Fruit fly (Drosophila melanogaster) whole organism, embryonic: ENCODE results near the gene CG15717.

ENCODE experiments used
- Asciz ChIP-seq: fragments of 200-800 bp; sonication (Bioruptor generic); optimal IDR thresholded peaks from 2 replicates; lab custom pipeline; 2017; ENCODE audit warnings: missing biosample characterization, mild to moderate bottlenecking, missing genetic modification characterization, missing genetic modification reagents
- Atf-2 ChIP-seq: fragments of 200-800 bp; sonication (Bioruptor generic); optimal IDR thresholded peaks from 2 replicates; lab custom pipeline; 2016; ENCODE audit warnings: missing biosample characterization, missing genetic modification characterization
- Bteb2 ChIP-seq: fragments of 200-800 bp; sonication (Bioruptor generic); optimal IDR thresholded peaks from 2 replicates; lab custom pipeline; 2016; ENCODE audit warnings: missing biosample characterization, missing genetic modification characterization
- C15 ChIP-seq: fragments of 200-800 bp; sonication (Bioruptor generic); IDR thresholded peaks from 3 replicates; pipeline ENCODE4 v1.3.6; 2022; ENCODE audit warnings: missing biosample characterization, missing genetic modification characterization
- CG10274 ChIP-seq: fragments of 200-800 bp; sonication (Bioruptor generic); optimal IDR thresholded peaks from 3 replicates; lab custom pipeline; 2017; ENCODE audit warnings: missing biosample characterization, mild to moderate bottlenecking, missing genetic modification characterization
- CG13296 ChIP-seq: fragments of 200-800 bp; sonication (Bioruptor generic); optimal IDR thresholded peaks from 3 replicates; lab custom pipeline; 2018; ENCODE audit warnings: missing biosample characterization, mild to moderate bottlenecking, missing genetic modification characterization
- CG1603 ChIP-seq: fragments of 200-800 bp; sonication (Bioruptor generic); optimal IDR thresholded peaks from 2 replicates; lab custom pipeline; 2019; ENCODE audit warnings: missing biosample characterization, mild to moderate bottlenecking, missing genetic modification characterization, moderate library complexity
- CG1647 ChIP-seq: fragments of 200-800 bp; sonication (Bioruptor generic); optimal IDR thresholded peaks from 3 replicates; lab custom pipeline; 2016; ENCODE audit warnings: missing biosample characterization, missing genetic modification characterization
- CG16779 ChIP-seq: fragments of 200-800 bp; sonication (Bioruptor generic); IDR thresholded peaks from 2 replicates; pipeline ENCODE4 v1.3.6; 2022; ENCODE audit warnings: missing biosample characterization, missing genetic modification characterization
- CG17385 ChIP-seq: fragments of 200-800 bp; sonication (Bioruptor generic); optimal IDR thresholded peaks from 3 replicates; lab custom pipeline; 2018; ENCODE audit warnings: missing biosample characterization, mild to moderate bottlenecking, missing genetic modification characterization
- CG2120 ChIP-seq: fragments of 200-800 bp; sonication (Bioruptor generic); optimal IDR thresholded peaks from 3 replicates; lab custom pipeline; 2016; ENCODE audit warnings: missing biosample characterization, missing genetic modification characterization
- CG30431 ChIP-seq: fragments of 200-800 bp; sonication (Bioruptor generic); optimal IDR thresholded peaks from 2 replicates; lab custom pipeline; 2017; ENCODE audit warnings: missing biosample characterization, missing genetic modification characterization
- CG4424 ChIP-seq: fragments of 200-800 bp; sonication (Bioruptor generic); optimal IDR thresholded peaks from 3 replicates; lab custom pipeline; 2016; ENCODE audit warnings: missing biosample characterization, missing genetic modification characterization
- CG8924 ChIP-seq: fragments of 200-800 bp; optimal IDR thresholded peaks from 3 replicates; lab custom pipeline; 2019; ENCODE audit warnings: missing biosample characterization, mild to moderate bottlenecking, missing genetic modification characterization, moderate library complexity
- CG9817 ChIP-seq: fragments of 200-800 bp; sonication (Bioruptor generic); optimal IDR thresholded peaks from 2 replicates; lab custom pipeline; 2018; ENCODE audit warnings: missing biosample characterization, mild to moderate bottlenecking, missing genetic modification characterization, moderate library complexity
- Deaf1 ChIP-seq: fragments of 200-800 bp; optimal IDR thresholded peaks from 3 replicates; lab custom pipeline; 2019; ENCODE audit warnings: missing biosample characterization, mild to moderate bottlenecking, missing genetic modification characterization, moderate library complexity
- E2f2 ChIP-seq: fragments of 200-800 bp; sonication (Bioruptor generic); IDR thresholded peaks from 2 replicates; pipeline ENCODE4 v1.3.6; 2022; ENCODE audit warnings: missing biosample characterization, missing genetic modification characterization
- Hey ChIP-seq: fragments of 200-800 bp; sonication (Bioruptor generic); optimal IDR thresholded peaks from 3 replicates; lab custom pipeline; 2018; ENCODE audit warnings: missing biosample characterization, mild to moderate bottlenecking, missing genetic modification characterization
- HmgD ChIP-seq: fragments of 200-800 bp; sonication (Bioruptor generic); optimal IDR thresholded peaks from 3 replicates; lab custom pipeline; 2016; ENCODE audit warnings: missing biosample characterization, missing genetic modification characterization
- HmgZ ChIP-seq: fragments of 200-800 bp; sonication (Bioruptor generic); optimal IDR thresholded peaks from 2 replicates; lab custom pipeline; 2018; ENCODE audit warnings: missing biosample characterization, mild to moderate bottlenecking, missing genetic modification characterization
- Mrtf ChIP-seq: fragments of 200-800 bp; sonication (Bioruptor generic); IDR thresholded peaks from 3 replicates; pipeline ENCODE4 v1.3.6; 2022; ENCODE audit warnings: missing biosample characterization, missing genetic modification characterization
- Nf-YC ChIP-seq: fragments of 200-800 bp; optimal IDR thresholded peaks from 3 replicates; lab custom pipeline; 2019; ENCODE audit warnings: missing biosample characterization, mild to moderate bottlenecking, missing genetic modification characterization, moderate library complexity
- Sox102F ChIP-seq: fragments of 200-800 bp; sonication (Bioruptor generic); optimal IDR thresholded peaks from 2 replicates; lab custom pipeline; 2018; ENCODE audit warnings: missing biosample characterization, mild to moderate bottlenecking, missing genetic modification characterization, moderate library complexity
- Sry-β ChIP-seq: fragments of 200-800 bp; sonication (Bioruptor generic); optimal IDR thresholded peaks from 2 replicates; lab custom pipeline; 2018; ENCODE audit warnings: missing biosample characterization, mild to moderate bottlenecking, missing genetic modification characterization, moderate library complexity
- Usf ChIP-seq: fragments of 200-800 bp; sonication (Bioruptor generic); optimal IDR thresholded peaks from 2 replicates; lab custom pipeline; 2017; ENCODE audit warnings: missing genotype, missing biosample characterization, missing genetic modification characterization
- Vsx1 ChIP-seq: fragments of 200-800 bp; sonication (Bioruptor generic); optimal IDR thresholded peaks from 2 replicates; lab custom pipeline; 2017; ENCODE audit warnings: missing biosample characterization, mild to moderate bottlenecking, missing genetic modification characterization, missing genetic modification reagents
- Xbp1 ChIP-seq: fragments of 200-800 bp; sonication (Bioruptor generic); optimal IDR thresholded peaks from 3 replicates; lab custom pipeline; 2016; ENCODE audit warnings: missing biosample characterization, mild to moderate bottlenecking, missing genetic modification characterization
- chn ChIP-seq: fragments of 200-800 bp; sonication (Bioruptor generic); optimal IDR thresholded peaks from 2 replicates; lab custom pipeline; 2016; ENCODE audit warnings: missing biosample characterization, missing genetic modification characterization
- crc ChIP-seq: fragments of 200-800 bp; sonication (Bioruptor generic); optimal IDR thresholded peaks from 2 replicates; lab custom pipeline; 2016; ENCODE audit warnings: missing biosample characterization, missing genetic modification characterization
- crp ChIP-seq, 2 experiments: fragments of 200-800 bp; sonication (Bioruptor generic); optimal IDR thresholded peaks; 2 replicates in 1 of 2; 3 replicates in 1 of 2; lab custom pipeline; 2017; ENCODE audit warnings: missing biosample characterization in 2 of 2, missing genetic modification characterization in 2 of 2, mild to moderate bottlenecking in 1 of 2, moderate library complexity in 1 of 2
- dmrt11E ChIP-seq: fragments of 200-800 bp; sonication (Bioruptor generic); optimal IDR thresholded peaks from 3 replicates; lab custom pipeline; 2018; ENCODE audit warnings: missing biosample characterization, mild to moderate bottlenecking, missing genetic modification characterization, moderate library complexity
- dmrt99B ChIP-seq: fragments of 200-800 bp; sonication (Bioruptor generic); optimal IDR thresholded peaks from 2 replicates; lab custom pipeline; 2018; ENCODE audit warnings: missing biosample characterization, mild to moderate bottlenecking, missing genetic modification characterization, moderate library complexity
- ems ChIP-seq: fragments of 200-800 bp; sonication (Bioruptor generic); optimal IDR thresholded peaks from 3 replicates; lab custom pipeline; 2016; ENCODE audit warnings: missing biosample characterization, missing genetic modification characterization
- eyg ChIP-seq: fragments of 200-800 bp; sonication (Bioruptor generic); optimal IDR thresholded peaks from 3 replicates; lab custom pipeline; 2016; ENCODE audit warnings: missing biosample characterization, missing genetic modification characterization
- gsb ChIP-seq: fragments of 200-800 bp; sonication (Bioruptor generic); IDR thresholded peaks from 2 replicates; pipeline ENCODE4 v1.3.6; 2022; ENCODE audit warnings: missing biosample characterization, missing genetic modification characterization
- gt ChIP-seq: fragments of 200-800 bp; sonication (Bioruptor generic); IDR thresholded peaks from 2 replicates; pipeline ENCODE4 v1.3.6; 2022; ENCODE audit warnings: missing biosample characterization, missing genetic modification characterization
- lbe ChIP-seq: fragments of 200-800 bp; sonication (Bioruptor generic); optimal IDR thresholded peaks from 2 replicates; lab custom pipeline; 2016; ENCODE audit warnings: missing biosample characterization, mild to moderate bottlenecking, missing genetic modification characterization
- luna ChIP-seq: fragments of 200-800 bp; sonication (Bioruptor generic); optimal IDR thresholded peaks from 2 replicates; lab custom pipeline; 2016; ENCODE audit warnings: missing biosample characterization, missing genetic modification characterization
- mam ChIP-seq: fragments of 200-800 bp; sonication (Bioruptor generic); optimal IDR thresholded peaks from 3 replicates; lab custom pipeline; 2016; ENCODE audit warnings: missing biosample characterization, missing genetic modification characterization
- p53 ChIP-seq: fragments of 200-800 bp; sonication (Bioruptor generic); optimal IDR thresholded peaks from 2 replicates; lab custom pipeline; 2016; ENCODE audit warnings: missing biosample characterization, missing genetic modification characterization
- pho ChIP-seq: fragments of 200-800 bp; sonication (Bioruptor generic); optimal IDR thresholded peaks from 2 replicates; lab custom pipeline; 2016; ENCODE audit warnings: missing biosample characterization, missing genetic modification characterization
- pum ChIP-seq: fragments of 200-800 bp; sonication (Bioruptor generic); optimal IDR thresholded peaks from 2 replicates; lab custom pipeline; 2016; ENCODE audit warnings: missing biosample characterization, missing genetic modification characterization
- seq ChIP-seq: fragments of 200-800 bp; sonication (Bioruptor generic); IDR thresholded peaks from 2 replicates; pipeline ENCODE4 v1.3.6; 2022; ENCODE audit warnings: missing biosample characterization, missing genetic modification characterization
- slbo ChIP-seq: fragments of 200-800 bp; sonication (Bioruptor generic); IDR thresholded peaks from 2 replicates; pipeline ENCODE4 v1.3.6; 2022; ENCODE audit warnings: missing biosample characterization, missing genetic modification characterization
- sob ChIP-seq: fragments of 200-800 bp; sonication (Bioruptor generic); IDR thresholded peaks from 2 replicates; pipeline ENCODE4 v1.3.6; 2022; ENCODE audit warnings: missing biosample characterization, missing genetic modification characterization
- tin ChIP-seq: fragments of 200-800 bp; sonication (Bioruptor generic); optimal IDR thresholded peaks from 3 replicates; lab custom pipeline; 2016; ENCODE audit warnings: missing biosample characterization, missing genetic modification characterization
- tll ChIP-seq, 2 experiments: fragments of 200-800 bp in 1 of 2; fragments of >200 bp in 1 of 2; sonication (Bioruptor generic) in 1 of 2; optimal IDR thresholded peaks; 2 replicates each; lab custom pipeline; 2017 to 2019; ENCODE audit warnings: missing biosample characterization in 2 of 2, missing genetic modification characterization in 2 of 2, mild to moderate bottlenecking in 1 of 2, moderate library complexity in 1 of 2
- tna ChIP-seq: fragments of 200-800 bp; sonication (Bioruptor generic); IDR thresholded peaks from 2 replicates; pipeline ENCODE4 v1.3.6; 2022; ENCODE audit warnings: missing biosample characterization, missing genetic modification characterization; ENCODE audit not compliant: partially characterized antibody
- vvl ChIP-seq: fragments of 200-800 bp; sonication (Bioruptor generic); IDR thresholded peaks from 2 replicates; pipeline ENCODE4 v1.3.6; 2022; ENCODE audit warnings: missing biosample characterization, missing genetic modification characterization

Gene CG15717

DNA sequence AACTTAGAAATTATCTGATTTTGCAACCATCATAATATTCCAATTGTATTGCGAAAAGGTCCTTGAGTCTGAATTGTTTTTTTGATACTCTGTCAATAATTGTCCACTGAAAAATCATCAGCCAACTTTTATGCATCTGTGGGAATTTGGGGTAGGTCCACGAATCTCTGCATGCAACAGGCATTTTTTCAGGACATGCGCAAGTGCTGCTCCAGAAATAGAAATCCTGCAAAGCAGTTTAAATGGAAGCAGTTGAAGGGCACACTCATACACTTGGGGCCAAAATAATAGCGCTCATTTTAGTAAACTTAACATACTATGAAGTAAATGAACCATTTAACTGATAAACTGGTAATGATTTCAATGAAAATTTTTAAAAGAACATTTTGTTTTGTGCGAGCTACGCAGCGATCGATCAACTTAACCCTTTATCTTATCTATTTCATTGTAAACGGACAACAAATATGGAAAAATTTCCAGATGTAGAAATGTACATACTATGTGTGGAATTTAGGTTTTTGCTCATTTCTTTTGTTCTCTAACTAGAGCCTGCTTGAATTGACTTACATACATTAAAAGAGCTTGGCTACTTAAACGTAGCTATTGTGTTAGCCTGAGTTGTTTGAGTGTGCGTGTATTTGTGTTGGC, 1.5 kb downstream of the CG15717 start (continued):
- peak; percentile 57 for TF ChIP-seq mam (GFP tag; lab: Kevin White, UChicago)
- TF ChIP-seq lbe = no peak
- TF ChIP-seq luna (GFP tag; lab: Kevin White, UChicago) = no peak
- TF ChIP-seq CG30431 (GFP tag; lab: Kevin White, UChicago) = peak; percentile 61
- peak; percentile 67 for TF ChIP-seq ems (GFP tag; lab: Kevin White, UChicago)
- peak; percentile 56 for TF ChIP-seq HmgZ
- TF ChIP-seq CG2120 (GFP tag; lab: Kevin White, UChicago) = peak; percentile 72
- TF ChIP-seq Deaf1 (tag; lab: Kevin White, UChicago) = peak; percentile 34
- TF ChIP-seq Vsx1 (GFP tag; lab: Kevin White, UChicago) = peak; percentile 33
- no peak for TF ChIP-seq tna (GFP tag; lab: Robert Waterston, UW)
- no peak for TF ChIP-seq Mrtf (GFP tag; lab: Robert Waterston, UW)
- TF ChIP-seq gsb = no peak
- peak; percentile 73 for TF ChIP-seq CG4424 (GFP tag; lab: Kevin White, UChicago)
- TF ChIP-seq seq = 0 out of 2 replicates have a peak, but pooled peaks have one; percentile 16
- peak; percentile 72 for TF ChIP-seq tin
- TF ChIP-seq p53 (GFP tag; lab: Kevin White, UChicago) = peak; percentile 15
- peak; percentile 76 for TF ChIP-seq CG13296 (GFP tag; lab: Kevin White, UChicago)
- TF ChIP-seq CG16779 (GFP tag; lab: Robert Waterston, UW) = no peak
- TF ChIP-seq Asciz (GFP tag; lab: Kevin White, UChicago) = peak; percentile 48
- peak; percentile 83 for TF ChIP-seq dmrt99B
- TF ChIP-seq sob (GFP tag; lab: Robert Waterston, UW) = no peak; the same call in 1 of the 2 replicates
- TF ChIP-seq vvl (GFP tag; lab: Robert Waterston, UW) = 0 out of 2 replicates have a peak, but pooled peaks have one; percentile 15
- TF ChIP-seq Sry-β = no peak
- TF ChIP-seq CG10274 = peak; percentile 13
- TF ChIP-seq Hey = no peak
- peak; percentile 51 for TF ChIP-seq crc (GFP tag; lab: Kevin White, UChicago)
- TF ChIP-seq HmgD (GFP tag; lab: Kevin White, UChicago) = peak; percentile 36
- TF ChIP-seq CG1603 = peak; percentile 55
- peak; percentile 44; the same call in 1 of the 2 replicates for TF ChIP-seq slbo (GFP tag; lab: Robert Waterston, UW)
- TF ChIP-seq tll (GFP tag; optimal IDR thresholded peaks at IDR 0.05; lab: Kevin White, UChicago) = no peak
- TF ChIP-seq crp (GFP tag; optimal IDR thresholded peaks at IDR 0.05; lab: Kevin White, UChicago) = peak in 1 of 2 experiments; percentile 8
- peak; percentile 53 for TF ChIP-seq CG9817 (tag; lab: Kevin White, UChicago)
- peak; percentile 73 for TF ChIP-seq CG17385
- TF ChIP-seq pum (GFP tag; lab: Kevin White, UChicago) = peak; percentile 31
- 0 out of 2 replicates have a peak, but pooled peaks have one; percentile 7 for TF ChIP-seq E2f2 (GFP tag; lab: Robert Waterston, UW)
- peak; percentile 55 for TF ChIP-seq Nf-YC (tag; lab: Kevin White, UChicago)
- no peak for TF ChIP-seq gt (GFP tag; lab: Robert Waterston, UW)
- peak; percentile 84 for TF ChIP-seq CG8924 (tag; lab: Kevin White, UChicago)
- TF ChIP-seq dmrt11E (tag; lab: Kevin White, UChicago) = peak; percentile 78
- peak; percentile 51 for TF ChIP-seq Bteb2
- TF ChIP-seq Sox102F (GFP tag; lab: Kevin White, UChicago) = peak; percentile 63
- no peak for TF ChIP-seq pho (GFP tag; lab: Kevin White, UChicago)
- peak; percentile 69 for TF ChIP-seq Xbp1 (GFP tag; lab: Kevin White, UChicago)
- TF ChIP-seq C15 (GFP tag; lab: Robert Waterston, UW) = no peak
- TF ChIP-seq eyg (GFP tag; lab: Kevin White, UChicago) = peak; percentile 8
- peak; percentile 77 for TF ChIP-seq Atf-2 (GFP tag; lab: Kevin White, UChicago)
- peak; percentile 40 for TF ChIP-seq CG1647 (GFP tag; lab: Kevin White, UChicago)
- peak; percentile 69 for TF ChIP-seq chn (GFP tag; lab: Kevin White, UChicago)
- peak; percentile 52 for TF ChIP-seq Usf (GFP tag; lab: Kevin White, UChicago)
